Worm (Caenorhabditis elegans) whole organism, L4/young adult: ENCODE measurements around the gene F27D9.13.

ENCODE experiments used
- W03F9.2 ChIP-seq: fragments of 150-350 bp; optimal IDR thresholded peaks from 2 replicates; lab custom pipeline; 2014; ENCODE audit warnings: missing biosample characterization, missing genetic modification characterization
- him-1 ChIP-seq: sonication (generic microtip); optimal IDR thresholded peaks from 2 replicates; lab custom pipeline; 2016; ENCODE audit warnings: missing genotype, missing genetic modification reagents, missing genetic modification characterization, missing compliant biosample characterization

ce11 chrX:7689119-7689518 lies 21.9 kb upstream of the F27D9.13 start, which contains the start of gene clik-2:
- TF ChIP-seq him-1 (tag; lab: Kevin White, UChicago), result no peak
- no peak for TF ChIP-seq W03F9.2 (tag; lab: Kevin White, UChicago)
